Fruit fly (Drosophila melanogaster): ENCODE data around the gene CG46427.
"Not testable (repeated sequence)": the region's sequence is repeated elsewhere in the genome, so short reads cannot be mapped to it uniquely, and the experiment has no call there.

CG46427 gene

DNA sequence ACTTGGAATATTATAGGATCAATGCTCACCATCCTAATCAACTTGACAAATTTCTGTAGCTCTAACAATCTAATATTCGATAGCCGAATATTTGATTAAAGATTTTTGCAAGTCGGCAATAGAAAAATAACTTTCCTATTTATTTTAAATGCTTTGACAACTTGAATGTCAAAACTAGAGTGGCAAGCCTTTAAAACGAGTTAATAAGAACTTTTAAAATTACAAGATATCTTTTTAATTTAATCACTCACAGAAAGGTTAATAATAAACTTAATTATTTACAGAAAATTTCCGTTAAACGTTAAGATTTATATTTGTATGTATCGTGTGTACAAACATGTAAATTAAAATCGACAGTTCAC lies at the start of gene CG46427, which contains the start of gene CG17207:
Gene CG46427 (minus strand): TSS at position 101 of the 362 bp plus-strand sequence.
Gene CG17207 (minus strand): TSS at position 101 of the 362 bp plus-strand sequence.
- TF ChIP-seq CG17801 (GFP tag; optimal IDR thresholded peaks at IDR 0.05; ENCODE audit: partially characterized antibody) = no peak

DNA sequence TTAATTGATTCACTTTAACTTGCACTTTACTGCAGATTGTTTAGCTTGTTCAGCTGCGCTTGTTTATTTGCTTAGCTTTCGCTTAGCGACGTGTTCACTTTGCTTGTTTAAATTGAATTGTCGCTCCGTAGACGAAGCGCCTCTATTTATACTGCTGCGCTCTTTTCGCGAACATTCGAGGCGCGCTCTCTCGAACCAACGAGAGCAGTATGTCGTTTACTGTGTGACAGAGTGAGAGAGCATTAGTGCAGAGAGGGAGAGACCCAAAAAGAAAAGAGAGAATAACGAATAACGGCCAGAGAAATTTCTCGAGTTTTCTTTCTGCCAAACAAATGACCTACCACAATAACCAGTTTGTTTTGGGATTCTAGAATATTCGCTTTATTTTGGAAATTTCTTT lies 28.7 kb upstream of the CG46427 start, which contains the start of gene Hsp70Ba:
Gene Hsp70Ba (minus strand): TSS at position 102 of the 400 bp plus-strand sequence.
- not testable (repeated sequence) for TF ChIP-seq CG17801 (GFP tag; optimal IDR thresholded peaks at IDR 0.05; ENCODE audit: partially characterized antibody)

DNA sequence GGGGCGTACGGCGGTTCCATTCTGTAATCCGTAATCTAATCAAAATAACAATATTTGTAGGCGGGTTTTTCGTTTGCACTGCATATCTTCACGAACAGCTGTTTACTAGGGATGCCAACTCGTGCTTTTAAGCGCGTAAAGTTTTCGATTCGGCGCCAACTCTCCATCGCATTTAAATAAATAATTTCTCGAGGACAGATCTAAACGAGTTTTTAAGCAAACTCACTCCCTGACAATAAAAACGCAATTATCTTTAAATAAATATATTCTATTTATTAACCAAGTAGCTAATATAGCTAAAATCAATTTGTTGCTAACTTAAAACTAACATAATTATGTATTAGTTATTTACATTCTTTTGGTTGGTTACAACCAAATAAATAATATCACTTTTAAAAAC lies 26.3 kb upstream of the CG46427 start, which contains the start of gene CG5608:
Gene CG5608 (minus strand): TSS at position 101 of the 400 bp plus-strand sequence.
- TF ChIP-seq CG17801 (GFP tag; optimal IDR thresholded peaks at IDR 0.05; ENCODE audit: partially characterized antibody) = not testable (repeated sequence)

DNA sequence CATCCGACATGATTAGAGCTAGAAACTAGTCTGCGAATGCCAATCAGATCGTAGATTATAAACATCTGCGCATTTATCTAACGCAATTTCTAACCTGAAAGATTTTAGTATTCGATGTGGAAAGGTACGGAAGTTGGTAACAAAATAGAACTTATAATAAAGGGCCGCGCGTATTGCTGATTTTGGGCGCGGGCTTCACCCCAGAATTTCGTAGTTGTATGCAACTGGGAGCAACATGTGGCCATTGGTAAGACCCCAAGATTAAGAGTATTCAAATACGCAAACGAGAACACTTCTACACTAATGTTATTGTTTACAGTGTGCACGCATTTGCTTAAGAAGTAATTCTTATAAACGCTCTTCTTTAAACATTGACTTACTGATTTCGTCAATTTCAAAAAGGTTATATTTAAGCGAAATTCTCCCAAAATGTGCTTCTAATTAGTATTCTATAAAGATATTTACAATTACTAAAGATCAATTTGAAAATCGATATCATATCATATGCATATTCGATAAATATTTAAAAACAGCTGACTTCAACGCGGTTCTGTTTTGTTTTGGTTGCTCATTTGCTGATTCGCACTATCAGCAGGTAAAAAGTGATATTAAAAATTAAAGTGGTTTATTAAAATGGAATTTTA lies 21.1 kb upstream of the CG46427 start, which contains the start of the genes CG5961 and Polr3C:
Gene CG5961 (minus strand): TSS at position 416 of the 644 bp plus-strand sequence.
Gene Polr3C (plus strand): TSS at position 536 of the 644 bp plus-strand sequence.
- peak; percentile 4 for TF ChIP-seq CG17801 (GFP tag; optimal IDR thresholded peaks at IDR 0.05; ENCODE audit: partially characterized antibody)

DNA sequence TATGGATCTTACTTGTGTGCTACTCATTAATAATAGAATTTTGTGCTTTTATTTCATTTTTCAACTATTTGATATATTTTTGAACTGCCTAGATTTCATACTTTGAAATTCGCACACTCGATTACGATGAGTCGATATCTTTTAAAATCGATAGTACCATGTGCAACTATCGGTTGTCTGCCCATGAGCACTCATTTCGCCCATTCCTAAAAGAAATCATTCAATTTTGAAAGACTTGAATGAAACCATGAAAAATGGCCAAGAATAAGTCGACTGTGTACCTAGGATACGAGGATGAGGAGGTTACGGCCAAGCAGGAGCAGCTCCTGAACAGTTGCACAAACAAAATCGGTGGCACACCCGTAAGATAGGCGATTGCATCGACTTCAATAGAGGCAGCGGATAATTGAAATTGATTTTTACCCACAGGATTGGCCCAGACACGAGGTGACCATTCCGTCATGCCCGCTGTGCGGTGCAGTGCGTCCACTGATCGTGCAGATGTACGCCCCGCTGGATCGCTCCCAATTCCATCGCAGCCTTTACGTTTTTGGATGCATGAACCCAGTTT lies 17.5 kb upstream of the CG46427 start, which contains the start of gene trus:
Gene trus (plus strand): TSS at position 204 of the 571 bp plus-strand sequence.
- TF ChIP-seq CG17801 (GFP tag; optimal IDR thresholded peaks at IDR 0.05; ENCODE audit: partially characterized antibody) = peak; percentile 30

DNA sequence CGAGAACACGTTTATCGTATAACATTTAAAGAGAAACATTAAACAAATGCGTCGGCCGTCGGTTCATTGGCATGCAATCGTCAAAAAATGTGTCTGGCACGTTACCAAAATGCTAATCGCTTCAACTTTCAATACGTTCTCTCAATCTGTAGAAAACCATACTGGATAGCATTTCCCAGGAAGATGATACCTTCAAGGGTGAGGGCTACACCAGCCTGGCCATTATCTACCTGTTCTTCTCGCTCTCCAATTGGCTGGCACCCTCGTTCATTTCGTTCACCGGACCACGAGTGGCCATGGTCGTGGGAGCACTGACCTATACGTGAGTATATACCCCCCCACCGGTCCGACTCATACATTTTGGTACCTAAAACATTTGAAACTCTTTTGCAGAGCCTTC lies 15.6 kb upstream of the CG46427 start:
- TF ChIP-seq CG17801 (GFP tag; optimal IDR thresholded peaks at IDR 0.05; ENCODE audit: partially characterized antibody) = no peak

DNA sequence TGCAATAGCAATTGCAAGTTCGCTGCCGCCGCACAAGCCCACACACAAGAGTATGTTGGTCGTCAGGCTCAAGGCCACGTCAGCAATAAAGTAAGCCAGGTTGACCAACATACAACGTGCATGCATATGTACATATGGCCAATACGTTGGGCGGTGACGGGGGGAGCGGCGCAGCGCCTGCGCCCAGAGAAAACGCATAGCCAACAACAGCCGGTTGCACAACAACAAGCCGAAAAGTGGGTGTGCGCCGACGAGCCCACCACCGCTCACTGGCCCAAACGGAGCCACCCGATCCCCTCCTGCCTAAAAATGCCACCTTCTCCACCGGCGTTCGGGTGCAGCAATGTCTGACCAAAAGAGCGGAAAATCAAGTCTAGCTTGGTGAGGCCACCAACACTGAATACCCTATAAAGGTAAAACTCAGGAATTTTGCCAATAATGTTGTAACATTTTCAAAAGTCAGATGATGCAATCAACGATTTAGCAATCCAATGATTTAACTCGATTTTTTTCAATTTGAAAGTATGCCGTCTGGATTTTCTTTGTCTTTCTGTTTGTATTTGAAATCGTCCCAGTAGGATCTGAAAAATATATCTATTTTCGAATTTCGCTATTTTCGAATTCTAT lies 13.1 kb upstream of the CG46427 start, which contains the start of gene CG5509:
Gene CG5509 (plus strand): TSS at position 577 of the 627 bp plus-strand sequence.
- no peak for TF ChIP-seq CG17801 (GFP tag; optimal IDR thresholded peaks at IDR 0.05; ENCODE audit: partially characterized antibody)

DNA sequence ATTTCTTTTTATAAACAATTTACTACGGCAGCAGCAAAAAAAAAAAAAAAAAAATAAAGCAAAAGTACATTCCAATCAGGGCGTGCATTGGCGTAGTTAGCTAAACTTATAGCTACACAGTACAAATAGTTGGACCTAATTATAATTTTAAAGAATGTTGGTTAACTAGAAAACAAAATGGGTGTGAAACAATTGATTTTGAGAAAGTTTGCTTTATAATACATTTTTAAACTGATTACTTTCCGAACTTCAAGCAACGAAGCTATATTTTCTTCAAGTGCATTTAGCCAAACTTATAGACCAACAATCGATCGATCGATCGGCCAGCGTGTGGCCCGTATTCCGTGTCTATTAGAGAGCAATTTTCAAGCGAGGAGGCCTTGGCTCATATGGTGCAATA lies 12.4 kb upstream of the CG46427 start:
- TF ChIP-seq CG17801 (GFP tag; optimal IDR thresholded peaks at IDR 0.05; ENCODE audit: partially characterized antibody) = peak; percentile 60

DNA sequence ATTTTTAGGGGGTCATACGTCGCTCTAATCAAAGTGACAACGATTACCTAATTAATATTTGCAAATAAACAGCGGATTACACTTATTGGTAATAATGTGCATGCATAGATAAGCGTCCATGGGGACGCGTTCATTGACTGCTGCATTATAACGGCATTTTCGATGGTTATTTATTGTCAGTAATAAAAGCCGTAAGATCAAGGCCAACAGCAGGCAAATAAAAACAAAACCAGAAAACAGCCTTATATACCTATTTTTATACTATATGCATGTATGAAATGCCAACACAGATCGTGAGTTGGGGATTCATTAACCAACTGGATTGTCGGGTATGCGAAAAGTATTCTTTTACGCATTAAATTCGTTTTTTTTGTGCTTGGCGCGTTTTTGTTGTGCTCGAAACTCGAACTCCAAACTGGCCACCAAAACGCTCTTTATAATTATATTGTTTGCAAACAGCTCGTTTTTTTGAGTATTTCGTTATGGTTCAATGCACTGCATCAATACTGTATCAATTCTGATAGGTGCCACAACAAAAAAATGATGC lies 11.8 kb upstream of the CG46427 start:
- TF ChIP-seq CG17801 (GFP tag; optimal IDR thresholded peaks at IDR 0.05; ENCODE audit: partially characterized antibody) = no peak

DNA sequence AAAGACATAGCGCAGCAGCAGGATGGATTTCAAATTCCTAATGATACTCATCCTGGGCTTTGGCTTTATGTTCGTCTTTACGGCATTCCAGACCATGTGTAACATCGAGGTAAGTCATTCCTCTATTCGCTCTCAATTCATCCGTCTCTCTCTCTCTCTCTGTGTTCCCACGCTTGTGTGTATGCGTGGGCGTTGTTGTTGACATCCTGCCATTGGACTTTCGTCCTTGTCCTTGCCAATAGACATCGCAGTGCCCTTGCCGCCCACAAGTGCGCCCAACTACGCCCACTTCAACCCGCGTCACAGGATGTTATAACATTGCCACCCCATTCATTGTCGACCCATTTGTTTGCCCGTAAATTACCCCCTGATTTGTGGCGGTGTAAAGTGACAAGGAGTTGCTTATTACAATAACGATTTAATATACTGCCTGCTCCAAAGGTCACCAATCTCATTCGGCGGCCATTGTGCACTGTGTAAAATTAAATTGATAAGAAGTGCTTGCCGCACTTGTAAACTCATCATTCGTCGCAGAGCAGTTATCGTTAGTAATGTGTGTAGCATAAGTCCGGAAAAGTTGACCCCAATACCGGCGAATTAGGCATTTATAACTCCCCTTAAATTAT lies 10.8 kb upstream of the CG46427 start:
- TF ChIP-seq CG17801 (GFP tag; optimal IDR thresholded peaks at IDR 0.05; ENCODE audit: partially characterized antibody) = no peak

DNA sequence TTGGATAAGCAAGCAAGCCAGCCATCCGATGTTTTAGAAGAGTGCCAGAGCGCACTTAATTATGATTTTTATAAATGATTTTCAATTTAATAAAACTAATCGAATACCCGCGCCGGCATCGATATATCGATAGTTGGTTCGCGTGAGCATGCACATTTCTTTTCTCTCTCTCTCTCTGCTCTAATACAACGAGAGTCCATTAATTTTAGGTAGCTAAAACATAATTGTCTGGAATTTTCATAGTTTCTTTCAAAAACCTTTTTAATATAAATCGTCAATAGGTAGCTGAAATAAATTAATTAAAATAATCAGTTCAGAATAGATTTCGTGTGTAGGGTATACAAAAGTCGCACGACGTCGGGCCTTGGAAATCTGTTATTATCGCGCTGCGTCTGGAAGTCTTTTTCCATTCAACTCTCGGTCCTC lies 10.0 kb upstream of the CG46427 start, which contains the start of gene CG18549:
Gene CG18549 (plus strand): TSS at position 408 of the 426 bp plus-strand sequence.
- TF ChIP-seq CG17801 (GFP tag; optimal IDR thresholded peaks at IDR 0.05; ENCODE audit: partially characterized antibody) = peak; percentile 100

DNA sequence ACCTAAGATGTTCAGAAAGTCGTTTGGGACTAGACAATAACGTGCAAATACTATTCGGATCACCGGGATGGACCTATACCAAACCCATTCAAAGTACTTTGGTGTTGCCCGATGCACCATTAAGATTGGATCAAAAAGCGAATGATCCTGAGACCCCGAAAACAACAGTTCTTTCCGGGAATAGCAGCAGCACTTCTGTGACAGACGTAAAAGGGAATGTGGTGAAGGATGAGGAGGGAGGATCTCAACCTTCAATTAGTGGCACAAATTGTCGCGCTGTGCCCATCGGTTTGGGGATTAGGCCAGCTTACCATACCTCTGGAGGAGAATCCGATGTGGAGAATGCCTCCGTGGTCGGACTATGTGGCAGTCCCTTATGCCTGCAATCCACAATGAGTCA lies 9.4 kb upstream of the CG46427 start:
- TF ChIP-seq CG17801 (GFP tag; optimal IDR thresholded peaks at IDR 0.05; ENCODE audit: partially characterized antibody) = no peak

DNA sequence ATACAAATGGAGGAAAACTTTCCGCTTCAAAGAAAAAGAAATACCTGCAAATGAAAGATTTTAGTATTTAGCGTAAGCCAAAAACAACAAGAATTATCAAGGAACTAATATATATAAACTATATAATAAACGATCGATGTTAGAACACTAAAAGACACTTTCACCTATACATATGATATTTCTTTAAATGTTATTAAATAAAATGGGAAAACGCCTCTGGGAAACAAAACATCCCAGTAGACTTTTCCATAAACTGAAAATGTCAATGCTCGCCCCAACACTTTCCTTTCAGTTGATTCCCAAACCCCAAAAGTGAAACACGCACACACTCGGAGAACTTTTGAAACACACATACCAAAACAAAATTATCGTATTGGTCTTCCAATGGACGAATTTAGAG lies 8.4 kb upstream of the CG46427 start, which contains the start of gene vrs:
Gene vrs (plus strand): TSS at position 301 of the 400 bp plus-strand sequence.
- TF ChIP-seq CG17801 (GFP tag; optimal IDR thresholded peaks at IDR 0.05; ENCODE audit: partially characterized antibody) = no peak

DNA sequence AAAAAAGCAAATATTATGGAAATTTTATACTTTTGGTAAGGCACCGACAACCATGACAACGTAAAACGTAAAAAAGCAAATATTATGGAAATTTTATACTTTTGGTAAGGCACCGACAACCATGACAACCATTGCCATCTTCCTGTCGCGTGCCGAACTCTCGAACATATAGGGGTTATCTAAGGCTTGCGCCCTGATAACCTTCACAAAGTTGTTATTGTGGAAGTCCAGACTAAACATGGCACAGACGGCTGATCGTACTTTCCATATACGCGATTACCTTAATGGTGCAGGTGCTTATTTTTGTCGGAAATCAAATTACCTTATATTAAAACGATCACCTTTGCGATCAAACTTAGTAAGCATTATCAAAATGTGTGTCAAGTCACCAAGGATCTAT lies 6.5 kb upstream of the CG46427 start:
- TF ChIP-seq CG17801 (GFP tag; optimal IDR thresholded peaks at IDR 0.05; ENCODE audit: partially characterized antibody) = no peak

DNA sequence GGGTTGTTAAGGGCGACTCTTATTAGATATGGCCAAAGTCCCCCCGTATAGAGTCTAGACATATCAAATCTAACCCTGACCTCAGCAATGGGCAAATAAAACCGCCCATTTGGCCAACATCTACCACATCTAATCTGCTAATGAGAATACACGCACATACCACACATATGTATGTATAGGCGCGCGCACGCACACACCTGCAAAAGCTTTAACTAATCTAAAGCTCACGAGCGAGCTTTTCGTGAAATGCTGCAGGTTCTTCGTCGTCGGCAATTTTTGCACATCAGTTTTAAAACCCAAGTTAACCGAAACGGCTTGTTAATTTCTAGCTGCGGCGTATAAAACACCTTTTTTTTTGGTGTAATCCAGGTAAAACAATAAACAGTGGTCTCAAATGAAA lies 4.8 kb upstream of the CG46427 start:
- no peak for TF ChIP-seq CG17801 (GFP tag; optimal IDR thresholded peaks at IDR 0.05; ENCODE audit: partially characterized antibody)

All from ovary, adult (tissue).